Worm (Caenorhabditis elegans): Measurements from ENCODE around the gene rsp-8.
"Not testable (repeated sequence)": the region's sequence is repeated elsewhere in the genome, so short reads cannot be mapped to it uniquely, and the experiment has no call there.

rsp-8 gene

DNA sequence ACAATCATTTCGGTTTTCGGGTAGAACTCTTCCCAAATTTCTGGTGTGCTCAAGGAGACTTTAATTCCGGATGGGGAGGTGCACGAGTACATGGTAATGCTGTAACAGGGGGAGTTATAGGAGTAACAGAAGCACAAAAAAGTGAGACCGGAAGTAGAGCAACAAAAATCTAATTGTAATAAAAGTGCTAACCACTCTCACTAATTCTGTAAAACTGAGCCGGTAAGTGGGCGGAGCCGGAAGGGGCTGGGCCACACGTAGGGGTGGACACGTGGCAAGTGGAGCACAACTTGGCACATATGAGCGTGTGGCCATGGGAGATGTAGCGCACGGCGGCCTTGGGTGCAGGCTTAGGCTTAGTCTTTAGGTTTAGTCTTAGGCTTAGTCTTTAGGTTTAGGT is 40.3 kb upstream of the rsp-8 start, which contains the start of gene tbx-38:
tbx-38 (minus strand) TSS at position 101 of the 400 bp plus-strand sequence.
- 0 out of 2 replicates have a peak, but pooled peaks have one; percentile 36 for TF ChIP-seq zfh-2 (GFP tag; conservative IDR thresholded peaks at IDR 0.05)
- TF ChIP-seq mel-28 (tag; optimal IDR thresholded peaks at IDR 0.05; ENCODE audit: borderline replicate concordance): no peak

DNA sequence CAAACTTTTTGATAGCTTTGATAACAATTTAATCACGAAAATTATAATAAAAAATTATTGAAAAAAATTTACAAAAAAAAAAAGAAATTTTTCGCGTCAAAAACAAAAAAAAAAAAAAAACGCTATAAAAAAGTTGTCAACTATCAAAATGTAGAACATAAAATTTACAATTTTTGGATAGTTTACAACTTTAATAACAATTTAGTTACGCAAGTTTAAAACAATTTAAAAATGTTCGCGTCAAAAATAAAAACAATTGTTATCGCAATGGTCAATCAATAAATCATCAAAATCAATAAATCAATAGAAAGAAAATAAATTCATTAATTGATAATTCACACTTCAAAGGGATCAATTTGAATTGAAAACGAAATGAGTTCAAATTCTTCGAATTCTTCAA is 38.8 kb upstream of the rsp-8 start, which contains the start of gene C24H11.1:
C24H11.1 (plus strand) TSS at position 301 of the 400 bp plus-strand sequence.
- TF ChIP-seq repo-1 (tag; optimal IDR thresholded peaks at IDR 0.05); ccch-3 (GFP tag; optimal IDR thresholded peaks at IDR 0.05); ZK185.1 (tag; optimal IDR thresholded peaks at IDR 0.05; ENCODE audit: poor library complexity, severe bottlenecking): not testable (repeated sequence)

ce11 chrIII:11789480-11789879 is 36.7 kb upstream of the rsp-8 start:
- no peak for TF ChIP-seq ztf-6 (GFP tag; IDR thresholded peaks at IDR 0.05)
- peak; percentile 60 for TF ChIP-seq snpc-1.1 (tag; optimal IDR thresholded peaks at IDR 0.05; ENCODE audit: insufficient read depth)
- TF ChIP-seq snpc-4 (GFP tag; optimal IDR thresholded peaks at IDR 0.05): peak; percentile 67
- peak in 3 of 4 experiments; percentile 63 to 86 (median 80) for TF ChIP-seq snpc-4 (tag; optimal IDR thresholded peaks at IDR 0.05)

- TF ChIP-seq ceh-27 (GFP tag; optimal IDR thresholded peaks at IDR 0.05): peak; percentile 46
- TF ChIP-seq him-1 (tag; optimal IDR thresholded peaks at IDR 0.05): peak; percentile 16
- peak; percentile 3 for TF ChIP-seq mes-4 (tag; optimal IDR thresholded peaks at IDR 0.05)
- TF ChIP-seq snpc-1.1 (tag; optimal IDR thresholded peaks at IDR 0.05; ENCODE audit: insufficient read depth): peak; percentile 32
- 0 out of 2 replicates have a peak, but pooled peaks have one; percentile 47 for TF ChIP-seq egl-18 (GFP tag; IDR thresholded peaks at IDR 0.05)
- TF ChIP-seq attf-5 (GFP tag; optimal IDR thresholded peaks at IDR 0.05): peak; percentile 59
- TF ChIP-seq ceh-79 (tag; optimal IDR thresholded peaks at IDR 0.05): peak; percentile 35
- TF ChIP-seq ets-4 (GFP tag; optimal IDR thresholded peaks at IDR 0.05): peak; percentile 32
- TF ChIP-seq snpc-4 (GFP tag; optimal IDR thresholded peaks at IDR 0.05): peak; percentile 8
- peak; percentile 6 to 92 (median 69) for TF ChIP-seq snpc-4 (tag; optimal IDR thresholded peaks at IDR 0.05)
- peak; percentile 73 for TF ChIP-seq let-526 (GFP tag; IDR thresholded peaks at IDR 0.05)
- peak; percentile 55 for TF ChIP-seq F52B5.7 (tag; optimal IDR thresholded peaks at IDR 0.05)
- TF ChIP-seq ztf-3 (GFP tag; optimal IDR thresholded peaks at IDR 0.05): peak; percentile 38
- peak; percentile 50 for TF ChIP-seq mxl-1 (tag; optimal IDR thresholded peaks at IDR 0.05)
- TF ChIP-seq lsl-1 (GFP tag; optimal IDR thresholded peaks at IDR 0.05): peak; percentile 13
- peak; percentile 69 for TF ChIP-seq rpc-1 (optimal IDR thresholded peaks at IDR 0.05)
- TF ChIP-seq rpc-1 (tag; optimal IDR thresholded peaks at IDR 0.05): peak; percentile 71
- TF ChIP-seq hmg-20 (GFP tag; IDR thresholded peaks at IDR 0.05): peak; percentile 74; the same call in 1 of the 2 replicates
- peak; percentile 83; the same call in 1 of the 2 replicates for TF ChIP-seq aptf-3 (GFP tag; IDR thresholded peaks at IDR 0.05)
- peak; percentile 91 for TF ChIP-seq lin-26 (GFP tag; IDR thresholded peaks at IDR 0.05)
- TF ChIP-seq B0336.3 (GFP tag; IDR thresholded peaks at IDR 0.05): peak; percentile 71
- peak; percentile 83 for TF ChIP-seq zfh-2 (GFP tag; conservative IDR thresholded peaks at IDR 0.05)
- peak; percentile 12 for TF ChIP-seq nhr-80 (tag; optimal IDR thresholded peaks at IDR 0.05)
- peak; percentile 76 for TF ChIP-seq nfyb-1 (GFP tag; IDR thresholded peaks at IDR 0.05)
- TF ChIP-seq ekl-4 (GFP tag; IDR thresholded peaks at IDR 0.05): peak; percentile 32; the same call in 1 of the 2 replicates
- 0 out of 2 replicates have a peak, but pooled peaks have one; percentile 39 for TF ChIP-seq K11D2.4 (GFP tag; IDR thresholded peaks at IDR 0.05)
- not testable (repeated sequence) for TF ChIP-seq cebp-1 (GFP tag; IDR thresholded peaks at IDR 0.05)
- TF ChIP-seq cebp-1 (tag; optimal IDR thresholded peaks at IDR 0.05): peak; percentile 70
- TF ChIP-seq Y67H2A.10 (GFP tag; conservative IDR thresholded peaks at IDR 0.05): 0 out of 2 replicates have a peak, but pooled peaks have one; percentile 12
- TF ChIP-seq rec-8 (tag; optimal IDR thresholded peaks at IDR 0.05): peak; percentile 64 to 65
- peak; percentile 34 to 61 for TF ChIP-seq let-607 (tag; optimal IDR thresholded peaks at IDR 0.05)
- TF ChIP-seq repo-1 (tag; optimal IDR thresholded peaks at IDR 0.05): peak; percentile 73
- peak; percentile 47; the same call in 1 of the 2 replicates for TF ChIP-seq pbrm-1 (GFP tag; IDR thresholded peaks at IDR 0.05)
- peak; percentile 70 for TF ChIP-seq fkh-3 (tag; optimal IDR thresholded peaks at IDR 0.05)
Measured at ce11 chrIII:11792295-11793256, 33.6 kb upstream of the rsp-8 start, which contains the start of gene C24H11.2. C24H11.2 (minus strand) TSS chrIII:11792345.

Data from whole organism, young adult.